Fruit fly (Drosophila melanogaster): ENCODE data around the gene CG3513.

DNA sequence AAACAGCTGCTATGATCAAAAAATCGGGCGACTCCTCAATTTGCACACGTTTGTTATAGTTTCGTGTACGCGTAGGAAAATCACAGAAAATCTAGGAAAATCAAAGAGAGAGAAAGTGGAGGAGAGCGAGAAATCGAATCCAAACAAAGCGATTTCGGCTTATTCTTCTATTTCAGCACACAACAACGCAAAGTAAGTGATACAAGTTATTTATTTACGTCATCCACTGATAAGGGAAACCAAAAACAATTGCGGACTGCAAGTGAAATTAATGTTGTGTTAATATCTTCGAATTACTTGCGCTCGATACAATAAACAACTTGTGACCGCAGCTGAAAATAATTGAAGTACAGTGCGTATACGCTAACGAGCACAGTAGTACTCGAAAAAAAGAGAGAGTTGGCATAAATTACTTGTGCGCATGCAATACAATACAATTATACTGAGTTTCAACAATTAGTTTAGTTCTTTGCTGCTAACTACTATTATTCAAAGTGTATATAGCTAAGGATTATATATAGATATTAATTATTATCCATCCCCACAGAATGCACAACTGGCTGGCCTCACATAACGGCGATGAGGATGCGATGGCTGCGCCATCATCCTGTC is 20.7 kb upstream of the CG3513 start:
- TF ChIP-seq OdsH (GFP tag; optimal IDR thresholded peaks at IDR 0.05) (no peak), GATAd (GFP tag; optimal IDR thresholded peaks at IDR 0.05) (no peak), lola (GFP tag; optimal IDR thresholded peaks at IDR 0.05) (no peak), brk (GFP tag; optimal IDR thresholded peaks at IDR 0.05) (no peak), Dif (GFP tag; optimal IDR thresholded peaks at IDR 0.05; ENCODE audit: partially characterized antibody) (no peak), HLH106 (tag; optimal IDR thresholded peaks at IDR 0.05) (no peak)

Measured in whole organism, wandering third instar larva.